Worm (Caenorhabditis elegans): ENCODE measurements around the gene rimb-1.

rimb-1 gene

DNA sequence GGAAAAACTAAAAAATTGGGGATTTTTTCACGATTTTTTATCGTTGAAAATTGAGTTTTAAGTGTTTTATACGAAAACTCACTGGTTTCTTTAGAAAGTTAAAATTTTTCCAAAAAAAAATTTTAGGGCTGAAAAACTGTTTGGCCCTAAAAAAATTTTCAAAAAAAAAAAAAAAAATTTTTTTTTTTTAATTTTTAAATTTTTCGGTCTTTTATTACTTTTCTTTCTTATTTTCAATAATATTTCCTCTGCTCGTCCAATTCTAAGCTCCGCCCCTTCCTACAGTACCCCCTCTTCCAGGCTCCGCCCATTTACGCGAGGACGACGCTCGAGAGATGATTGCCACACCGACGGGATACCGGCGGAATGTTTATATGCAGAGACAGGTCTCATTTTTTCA is 60.6 kb downstream of the rimb-1 start, which contains the start of gene pqn-82:
Gene pqn-82 (plus strand): TSS at position 301 of the 400 bp plus-strand sequence.
- TF ChIP-seq attf-5 (GFP tag; optimal IDR thresholded peaks at IDR 0.05) (no peak), mel-28 (tag; optimal IDR thresholded peaks at IDR 0.05; ENCODE audit: borderline replicate concordance) (no peak), nhr-120 (GFP tag; IDR thresholded peaks at IDR 0.05) (no peak), aptf-2 (GFP tag; conservative IDR thresholded peaks at IDR 0.05) (no peak), cebp-1 (GFP tag; IDR thresholded peaks at IDR 0.05) (no peak), cebp-1 (tag; optimal IDR thresholded peaks at IDR 0.05) (no peak), somi-1 (GFP tag; optimal IDR thresholded peaks at IDR 0.05) (no peak), gei-17 (GFP tag; optimal IDR thresholded peaks at IDR 0.05) (no peak), dox-1 (GFP tag; IDR thresholded peaks at IDR 0.05) (no peak), hlh-26 (GFP tag; conservative IDR thresholded peaks at IDR 0.05) (no peak), T26A5.8 (tag; optimal IDR thresholded peaks at IDR 0.05) (no peak), tlf-1 (GFP tag; optimal IDR thresholded peaks at IDR 0.05) (no peak), efl-1 (GFP tag; optimal IDR thresholded peaks at IDR 0.05) (no peak), nfya-1 (tag; optimal IDR thresholded peaks at IDR 0.05; ENCODE audit: borderline replicate concordance, insufficient read depth) (no peak), F39B2.1 (GFP tag; IDR thresholded peaks at IDR 0.05) (no peak), nhr-179 (tag; optimal IDR thresholded peaks at IDR 0.05) (no peak)

DNA sequence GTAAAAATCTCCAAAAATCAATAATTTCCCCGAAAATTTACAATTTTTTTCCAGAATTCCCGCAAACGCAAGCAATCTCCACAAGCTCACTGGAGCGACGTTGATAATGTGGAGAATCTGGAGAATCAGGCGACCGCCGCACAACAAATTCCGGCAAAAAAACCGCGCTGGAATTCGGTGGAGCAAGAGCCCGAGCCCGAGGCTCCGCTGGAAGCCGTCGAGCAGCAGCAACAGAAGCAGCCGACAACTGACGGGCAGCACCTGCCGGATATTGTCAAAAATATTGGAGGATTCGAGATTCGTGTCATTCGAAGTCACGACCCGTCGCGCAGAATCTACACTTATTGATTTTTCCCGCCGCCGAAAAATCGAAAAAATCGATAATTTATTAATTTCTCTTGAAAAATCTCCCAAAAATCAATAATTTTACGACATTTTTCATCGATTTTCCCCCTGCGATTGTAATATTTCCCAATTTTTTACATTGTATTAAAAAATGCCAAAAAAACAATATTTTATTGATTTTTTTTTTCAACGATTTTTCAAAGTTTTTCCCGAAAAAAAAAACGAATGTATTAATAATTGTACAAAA is 64.1 kb downstream of the rimb-1 start:
- TF ChIP-seq ekl-4 (GFP tag; IDR thresholded peaks at IDR 0.05): no peak
- TF ChIP-seq zfh-2 (GFP tag; conservative IDR thresholded peaks at IDR 0.05): peak; percentile 82
- no peak for TF ChIP-seq snpc-1.1 (tag; optimal IDR thresholded peaks at IDR 0.05; ENCODE audit: insufficient read depth)
- TF ChIP-seq egrh-3 (GFP tag; IDR thresholded peaks at IDR 0.05): peak; percentile 30; the same call in 1 of the 2 replicates
- TF ChIP-seq nfya-1 (tag; optimal IDR thresholded peaks at IDR 0.05; ENCODE audit: borderline replicate concordance, insufficient read depth): no peak
- no peak for TF ChIP-seq lir-1 (GFP tag; conservative IDR thresholded peaks at IDR 0.05)
- no peak for TF ChIP-seq Y53F4B.3 (GFP tag; IDR thresholded peaks at IDR 0.05)

DNA sequence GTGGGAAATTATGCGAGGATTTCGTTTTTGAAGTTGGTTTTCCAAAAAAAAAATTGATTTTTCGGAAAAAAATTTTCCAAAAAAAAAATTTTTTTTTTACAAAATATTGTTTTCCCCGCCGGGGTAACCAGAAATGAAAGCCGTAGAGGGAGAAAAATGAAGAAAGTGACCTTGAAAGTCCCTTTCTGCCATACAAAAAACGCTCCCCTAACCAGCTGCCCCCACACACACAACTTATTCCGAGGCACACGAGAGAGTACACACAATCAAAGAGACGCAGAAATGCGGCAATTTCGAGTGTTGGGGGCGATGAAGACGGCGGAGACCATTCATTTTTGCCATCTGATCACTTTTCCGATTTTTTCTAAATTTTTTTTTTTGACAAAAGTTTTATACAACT is 65.8 kb downstream of the rimb-1 start:
- TF ChIP-seq aptf-3 (GFP tag; IDR thresholded peaks at IDR 0.05) (no peak), ekl-4 (GFP tag; IDR thresholded peaks at IDR 0.05) (no peak), ccch-3 (GFP tag; optimal IDR thresholded peaks at IDR 0.05) (no peak), nhr-120 (GFP tag; IDR thresholded peaks at IDR 0.05) (no peak), hlh-26 (GFP tag; conservative IDR thresholded peaks at IDR 0.05) (no peak), hmg-1.2 (GFP tag; IDR thresholded peaks at IDR 0.05) (peak; percentile 86), Y53F4B.3 (GFP tag; IDR thresholded peaks at IDR 0.05) (no peak), ztf-25 (GFP tag; IDR thresholded peaks at IDR 0.05) (no peak), hmg-20 (GFP tag; IDR thresholded peaks at IDR 0.05) (no peak), F23B12.7 (tag; optimal IDR thresholded peaks at IDR 0.05; ENCODE audit: insufficient read depth) (no peak), ztf-6 (GFP tag; IDR thresholded peaks at IDR 0.05) (no peak), Y53G8AR.9 (GFP tag; conservative IDR thresholded peaks at IDR 0.05) (no peak), cebp-2 (GFP tag; IDR thresholded peaks at IDR 0.05) (no peak), ceh-27 (GFP tag; optimal IDR thresholded peaks at IDR 0.05) (peak; percentile 3)

DNA sequence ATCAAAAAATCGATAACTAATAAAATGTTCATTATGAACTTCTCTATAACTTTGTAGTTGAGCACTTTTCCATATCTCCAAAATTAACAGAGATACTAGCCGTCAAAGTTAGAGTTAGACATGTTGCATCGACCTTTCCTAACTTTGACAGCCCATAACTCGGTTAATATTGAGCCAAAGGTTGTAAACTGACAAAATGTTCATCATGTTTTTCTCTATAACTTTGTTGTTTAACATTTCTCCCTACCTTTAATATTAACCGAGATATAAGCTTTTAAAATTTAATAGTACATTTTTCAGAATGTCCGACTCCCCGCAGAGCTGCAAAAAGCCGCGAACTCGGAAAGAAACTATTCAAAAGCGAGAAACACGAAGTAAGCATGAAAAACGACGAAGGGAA is 67.0 kb downstream of the rimb-1 start, which contains the start of gene hlh-33:
Gene hlh-33 (plus strand): TSS at position 301 of the 400 bp plus-strand sequence.
- TF ChIP-seq lsl-1 (GFP tag; optimal IDR thresholded peaks at IDR 0.05) (no peak), ZK185.1 (tag; optimal IDR thresholded peaks at IDR 0.05; ENCODE audit: poor library complexity, severe bottlenecking) (no peak), ceh-40 (GFP tag; IDR thresholded peaks at IDR 0.05) (no peak), ekl-4 (GFP tag; IDR thresholded peaks at IDR 0.05) (no peak), nfya-2 (GFP tag; IDR thresholded peaks at IDR 0.05) (no peak)

Data from whole organism, young adult.